Fruit fly (Drosophila melanogaster): ENCODE data around the gene Adss.

Gene Adss

dm6 chr3R:20779545-20779944, 50.8 kb downstream of the Adss start:
- TF ChIP-seq CG4496 (GFP tag; IDR thresholded peaks at IDR 0.05) (no peak), CG13204 (GFP tag; optimal IDR thresholded peaks at IDR 0.05) (no peak), CG15710 (tag; optimal IDR thresholded peaks at IDR 0.05) (no peak), CG12605 (GFP tag; IDR thresholded peaks at IDR 0.05) (no peak), CG8301 (tag; optimal IDR thresholded peaks at IDR 0.05) (no peak), gl (tag; optimal IDR thresholded peaks at IDR 0.05) (no peak), CG17806 (tag; optimal IDR thresholded peaks at IDR 0.05) (no peak), CG9948 (tag; optimal IDR thresholded peaks at IDR 0.05) (no peak), CG34367 (tag; optimal IDR thresholded peaks at IDR 0.05) (no peak), CG14655 (GFP tag; optimal IDR thresholded peaks at IDR 0.05) (no peak), D1 (tag; optimal IDR thresholded peaks at IDR 0.05) (no peak), Pif1B (GFP tag; optimal IDR thresholded peaks at IDR 0.05) (no peak), Pif1A (GFP tag; optimal IDR thresholded peaks at IDR 0.05) (no peak), Ets98B (GFP tag; IDR thresholded peaks at IDR 0.05) (no peak)

DNA sequence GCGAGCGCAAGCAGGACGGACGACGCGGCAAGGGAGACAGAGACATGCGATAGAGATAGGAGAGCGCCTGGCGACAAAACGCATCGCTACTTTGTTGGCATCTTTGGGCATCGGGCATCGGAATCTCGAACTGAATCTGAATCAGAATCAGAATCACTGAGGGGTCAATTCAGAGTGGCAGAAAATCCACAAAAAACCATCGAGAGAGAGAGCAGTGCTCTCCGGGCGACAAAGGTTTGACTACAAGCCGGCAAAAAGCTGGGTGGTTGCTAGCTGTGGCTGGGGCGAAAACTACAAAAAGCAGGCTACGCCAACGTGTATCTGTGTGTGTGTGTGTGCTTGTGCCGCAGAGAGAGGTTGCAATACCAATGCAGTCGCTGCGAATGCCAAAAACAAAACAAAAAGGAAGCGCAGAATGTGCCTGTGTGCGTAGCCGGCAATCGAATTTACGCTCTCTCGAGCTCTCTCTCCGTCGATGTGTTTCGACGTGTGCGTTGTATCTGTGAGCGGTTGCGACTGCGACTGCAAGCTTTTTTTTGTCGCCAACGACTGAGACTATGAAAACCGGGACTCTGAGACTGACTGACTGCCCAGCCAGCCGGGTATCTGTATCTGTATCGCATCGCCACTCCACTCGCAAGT, 52.0 kb downstream of the Adss start:
- TF ChIP-seq CG34367 (tag; optimal IDR thresholded peaks at IDR 0.05) (peak; percentile 89), D1 (tag; optimal IDR thresholded peaks at IDR 0.05) (peak; percentile 14), Pif1B (GFP tag; optimal IDR thresholded peaks at IDR 0.05) (peak; percentile 97), Snoo (tag; optimal IDR thresholded peaks at IDR 0.05) (peak; percentile 89), CG9948 (tag; optimal IDR thresholded peaks at IDR 0.05) (peak; percentile 73), fd96Ca (GFP tag; IDR thresholded peaks at IDR 0.05) (peak; percentile 100), CG17806 (tag; optimal IDR thresholded peaks at IDR 0.05) (peak; percentile 82), CG10348 (GFP tag; IDR thresholded peaks at IDR 0.05) (0 out of 2 replicates have a peak, but pooled peaks have one; percentile 18), CG15710 (tag; optimal IDR thresholded peaks at IDR 0.05) (peak; percentile 89), gl (tag; optimal IDR thresholded peaks at IDR 0.05) (peak; percentile 99), rn (GFP tag; IDR thresholded peaks at IDR 0.05) (peak; percentile 65; the same call in 1 of the 2 replicates), Pif1A (GFP tag; optimal IDR thresholded peaks at IDR 0.05) (peak; percentile 90), EcR (GFP tag; optimal IDR thresholded peaks at IDR 0.05) (peak; percentile 69), CG8159 (tag; optimal IDR thresholded peaks at IDR 0.05) (peak; percentile 86), CG13204 (GFP tag; optimal IDR thresholded peaks at IDR 0.05) (peak; percentile 95), CG12605 (GFP tag; IDR thresholded peaks at IDR 0.05) (peak; percentile 98), CG4496 (GFP tag; IDR thresholded peaks at IDR 0.05) (peak; percentile 99), CG32121 (GFP tag; IDR thresholded peaks at IDR 0.05) (peak; percentile 100), CG8301 (tag; optimal IDR thresholded peaks at IDR 0.05) (peak; percentile 89), CG14655 (GFP tag; optimal IDR thresholded peaks at IDR 0.05) (peak; percentile 93), Ets98B (GFP tag; IDR thresholded peaks at IDR 0.05) (peak; percentile 100)

Measured in whole organism, pupa.